Fruit fly (Drosophila melanogaster) whole organism, embryonic: Measurements from ENCODE around the gene Smox.

Source experiments
- BtbVII ChIP-seq: fragments of 200-800 bp; sonication (Bioruptor generic); optimal IDR thresholded peaks from 3 replicates; lab custom pipeline; 2017; ENCODE audit warnings: missing biosample characterization, mild to moderate bottlenecking, missing genetic modification characterization
- CG10431 ChIP-seq: fragments of 200-800 bp; sonication (Bioruptor generic); optimal IDR thresholded peaks from 3 replicates; lab custom pipeline; 2018; ENCODE audit warnings: missing biosample characterization, mild to moderate bottlenecking, missing genetic modification characterization
- CG11085 ChIP-seq: fragments of 200-800 bp; sonication (Bioruptor generic); IDR thresholded peaks from 2 replicates; pipeline ENCODE4 v1.3.6; 2022; ENCODE audit warnings: missing biosample characterization, missing genetic modification characterization
- CG11398 ChIP-seq: fragments of 200-800 bp; sonication (Bioruptor generic); optimal IDR thresholded peaks from 2 replicates; lab custom pipeline; 2016; ENCODE audit warnings: missing biosample characterization, missing genetic modification characterization
- CG11723 ChIP-seq: fragments of 200-800 bp; sonication (Bioruptor generic); optimal IDR thresholded peaks from 2 replicates; lab custom pipeline; 2017; ENCODE audit warnings: missing biosample characterization, mild to moderate bottlenecking, missing genetic modification characterization
- CG12071 ChIP-seq: fragments of 200-800 bp; sonication (Bioruptor generic); optimal IDR thresholded peaks from 3 replicates; lab custom pipeline; 2018; ENCODE audit warnings: missing biosample characterization, mild to moderate bottlenecking, missing genetic modification characterization
- CG12155 ChIP-seq: fragments of 200-800 bp; sonication (Bioruptor generic); optimal IDR thresholded peaks from 3 replicates; lab custom pipeline; 2016; ENCODE audit warnings: missing biosample characterization, missing genetic modification characterization
- CG13287 ChIP-seq: fragments of 200-800 bp; sonication (Bioruptor generic); IDR thresholded peaks from 2 replicates; pipeline ENCODE4 v1.3.6; 2022; ENCODE audit warnings: missing biosample characterization, missing genetic modification characterization; ENCODE audit not compliant: partially characterized antibody
- CG13894 ChIP-seq: fragments of 200-800 bp; sonication (Bioruptor generic); optimal IDR thresholded peaks from 3 replicates; lab custom pipeline; 2018; ENCODE audit warnings: missing biosample characterization, mild to moderate bottlenecking, missing genetic modification characterization, moderate library complexity
- CG14710 ChIP-seq: fragments of 200-800 bp; sonication (Bioruptor generic); optimal IDR thresholded peaks from 3 replicates; lab custom pipeline; 2019; ENCODE audit warnings: missing biosample characterization, mild to moderate bottlenecking, missing genetic modification characterization, moderate library complexity
- CG16863 ChIP-seq: fragments of 200-800 bp; sonication (Bioruptor generic); optimal IDR thresholded peaks from 3 replicates; lab custom pipeline; 2016; ENCODE audit warnings: missing biosample characterization, missing genetic modification characterization
- CG17829 ChIP-seq: fragments of 200-800 bp; optimal IDR thresholded peaks from 2 replicates; lab custom pipeline; 2019; ENCODE audit warnings: missing biosample characterization, mild to moderate bottlenecking, missing genetic modification characterization, moderate library complexity
- CG18262 ChIP-seq: fragments of 200-800 bp; optimal IDR thresholded peaks from 3 replicates; lab custom pipeline; 2019; ENCODE audit warnings: missing biosample characterization, mild to moderate bottlenecking, missing genetic modification characterization, moderate library complexity
- CG2120 ChIP-seq: fragments of 200-800 bp; sonication (Bioruptor generic); optimal IDR thresholded peaks from 3 replicates; lab custom pipeline; 2016; ENCODE audit warnings: missing biosample characterization, missing genetic modification characterization
- CG2199 ChIP-seq: fragments of 200-800 bp; sonication (Bioruptor generic); IDR thresholded peaks from 3 replicates; pipeline ENCODE4 v1.3.6; 2022; ENCODE audit warnings: missing biosample characterization, missing genetic modification characterization
- CG2712 ChIP-seq: fragments of 200-800 bp; optimal IDR thresholded peaks from 3 replicates; lab custom pipeline; 2019; ENCODE audit warnings: missing biosample characterization, mild to moderate bottlenecking, missing genetic modification characterization, moderate library complexity
- CG30020 ChIP-seq: fragments of 200-800 bp; optimal IDR thresholded peaks from 2 replicates; lab custom pipeline; 2019; ENCODE audit warnings: missing biosample characterization, mild to moderate bottlenecking, missing genetic modification characterization, moderate library complexity
- CG3065 ChIP-seq: fragments of 200-800 bp; sonication (Bioruptor generic); optimal IDR thresholded peaks from 2 replicates; lab custom pipeline; 2016; ENCODE audit warnings: missing biosample characterization, missing genetic modification characterization
- CG3163 ChIP-seq: fragments of 200-800 bp; sonication (Bioruptor generic); optimal IDR thresholded peaks from 3 replicates; lab custom pipeline; 2016; ENCODE audit warnings: missing biosample characterization, missing genetic modification characterization
- CG4360 ChIP-seq: fragments of 200-800 bp; sonication (Bioruptor generic); IDR thresholded peaks from 2 replicates; pipeline ENCODE4 v1.3.6; 2022; ENCODE audit warnings: missing biosample characterization, missing genetic modification characterization
- CG4617 ChIP-seq: fragments of 200-800 bp; sonication (Bioruptor generic); optimal IDR thresholded peaks from 3 replicates; lab custom pipeline; 2016; ENCODE audit warnings: missing biosample characterization, missing genetic modification characterization, borderline replicate concordance
- CG7271 ChIP-seq: fragments of 200-800 bp; sonication (Bioruptor generic); optimal IDR thresholded peaks from 2 replicates; lab custom pipeline; 2018; ENCODE audit warnings: missing biosample characterization, mild to moderate bottlenecking, missing genetic modification characterization, moderate library complexity
- CG7372 ChIP-seq: fragments of 200-800 bp; sonication (Bioruptor generic); IDR thresholded peaks from 2 replicates; pipeline ENCODE4 v1.3.6; 2022; ENCODE audit warnings: missing biosample characterization, missing genetic modification characterization
- CG7745 ChIP-seq: fragments of 200-800 bp; sonication (Bioruptor generic); optimal IDR thresholded peaks from 2 replicates; lab custom pipeline; 2018; ENCODE audit warnings: missing biosample characterization, mild to moderate bottlenecking, missing genetic modification characterization, moderate library complexity
- CG7928 ChIP-seq: fragments of 200-800 bp; sonication (Bioruptor generic); optimal IDR thresholded peaks from 2 replicates; lab custom pipeline; 2017; ENCODE audit warnings: missing biosample characterization, mild to moderate bottlenecking, missing genetic modification characterization
- CG8281 ChIP-seq: fragments of 200-800 bp; sonication (Bioruptor generic); optimal IDR thresholded peaks from 2 replicates; lab custom pipeline; 2018; ENCODE audit warnings: missing biosample characterization, mild to moderate bottlenecking, missing genetic modification characterization, moderate library complexity
- CG9215 ChIP-seq: fragments of 200-800 bp; sonication (Bioruptor generic); IDR thresholded peaks from 2 replicates; pipeline ENCODE4 v1.3.6; 2022; ENCODE audit warnings: missing biosample characterization, missing genetic modification characterization
- CrebB ChIP-seq: fragments of 200-800 bp; sonication (Bioruptor generic); optimal IDR thresholded peaks from 3 replicates; lab custom pipeline; 2018; ENCODE audit warnings: missing biosample characterization, mild to moderate bottlenecking, missing genetic modification characterization
- Dad ChIP-seq: fragments of 200-800 bp; sonication (Bioruptor generic); optimal IDR thresholded peaks from 3 replicates; lab custom pipeline; 2016; ENCODE audit warnings: missing biosample characterization, missing genetic modification characterization
- Dek ChIP-seq: fragments of 200-800 bp; sonication (Bioruptor generic); optimal IDR thresholded peaks from 3 replicates; lab custom pipeline; 2019; ENCODE audit warnings: missing biosample characterization, mild to moderate bottlenecking, missing genetic modification characterization, moderate library complexity
- Dip3 ChIP-seq: fragments of 200-800 bp; sonication (Bioruptor generic); optimal IDR thresholded peaks from 3 replicates; lab custom pipeline; 2016; ENCODE audit warnings: missing biosample characterization, missing genetic modification characterization
- Doc2 ChIP-seq: fragments of 200-800 bp; sonication (Bioruptor generic); IDR thresholded peaks from 2 replicates; pipeline ENCODE4 v1.3.6; 2022; ENCODE audit warnings: missing biosample characterization, missing genetic modification characterization
- Ets97D ChIP-seq: fragments of 200-800 bp; sonication (Bioruptor generic); optimal IDR thresholded peaks from 3 replicates; lab custom pipeline; 2016; ENCODE audit warnings: missing biosample characterization, missing genetic modification characterization
- HLH3B ChIP-seq: fragments of 200-800 bp; sonication (Bioruptor generic); IDR thresholded peaks from 2 replicates; pipeline ENCODE4 v1.3.6; 2022; ENCODE audit warnings: missing biosample characterization, missing genetic modification characterization
- HLH54F ChIP-seq: fragments of 200-800 bp; sonication (Bioruptor generic); optimal IDR thresholded peaks from 3 replicates; lab custom pipeline; 2016; ENCODE audit warnings: missing biosample characterization, missing genetic modification characterization
- Hey ChIP-seq: fragments of 200-800 bp; sonication (Bioruptor generic); optimal IDR thresholded peaks from 3 replicates; lab custom pipeline; 2018; ENCODE audit warnings: missing biosample characterization, mild to moderate bottlenecking, missing genetic modification characterization
- MBD-R2 ChIP-seq: fragments of 200-800 bp; sonication (Bioruptor generic); IDR thresholded peaks from 2 replicates; pipeline ENCODE4 v1.3.6; 2022; ENCODE audit warnings: missing biosample characterization, missing genetic modification characterization
- MESR4 ChIP-seq: fragments of 200-800 bp; sonication (Bioruptor generic); optimal IDR thresholded peaks from 2 replicates; lab custom pipeline; 2018; ENCODE audit warnings: missing biosample characterization, mild to moderate bottlenecking, missing genetic modification characterization, moderate library complexity
- Mad ChIP-seq: fragments of 200-800 bp; sonication (Bioruptor generic); optimal IDR thresholded peaks from 2 replicates; lab custom pipeline; 2016; ENCODE audit warnings: missing biosample characterization, missing genetic modification characterization
- abd-A ChIP-seq: fragments of 200-800 bp; sonication (Bioruptor generic); optimal IDR thresholded peaks from 3 replicates; lab custom pipeline; 2019; ENCODE audit warnings: missing biosample characterization, mild to moderate bottlenecking, missing genetic modification characterization, moderate library complexity
- chm ChIP-seq: fragments of 200-800 bp; sonication (Bioruptor generic); IDR thresholded peaks from 2 replicates; pipeline ENCODE4 v1.3.6; 2022; ENCODE audit warnings: missing biosample characterization, missing genetic modification characterization
- cwo ChIP-seq: fragments of 200-800 bp; sonication (Bioruptor generic); optimal IDR thresholded peaks from 3 replicates; lab custom pipeline; 2017; ENCODE audit warnings: missing biosample characterization, missing genetic modification characterization, mild to moderate bottlenecking, moderate library complexity, missing genetic modification reagents
- dati ChIP-seq: fragments of 200-800 bp; sonication (Bioruptor generic); IDR thresholded peaks from 2 replicates; pipeline ENCODE4 v1.3.6; 2022; ENCODE audit warnings: missing biosample characterization, missing genetic modification characterization
- emc ChIP-seq: fragments of 200-800 bp; sonication (Bioruptor generic); optimal IDR thresholded peaks from 2 replicates; lab custom pipeline; 2016; ENCODE audit warnings: missing biosample characterization, missing genetic modification characterization
- gce ChIP-seq: fragments of 200-800 bp; sonication (Bioruptor generic); IDR thresholded peaks from 3 replicates; pipeline ENCODE4 v1.3.6; 2022; ENCODE audit warnings: missing biosample characterization, missing genetic modification characterization
- gt ChIP-seq: fragments of 200-800 bp; sonication (Bioruptor generic); IDR thresholded peaks from 2 replicates; pipeline ENCODE4 v1.3.6; 2022; ENCODE audit warnings: missing biosample characterization, missing genetic modification characterization
- nerfin-1 ChIP-seq: fragments of 200-800 bp; sonication (Bioruptor generic); optimal IDR thresholded peaks from 3 replicates; lab custom pipeline; 2019; ENCODE audit warnings: missing biosample characterization, mild to moderate bottlenecking, missing genetic modification characterization, moderate library complexity
- scrt ChIP-seq: fragments of 200-800 bp; sonication (Bioruptor generic); optimal IDR thresholded peaks from 2 replicates; lab custom pipeline; 2018; ENCODE audit warnings: missing biosample characterization, mild to moderate bottlenecking, missing genetic modification characterization, moderate library complexity
- tll ChIP-seq, 2 experiments: fragments of 200-800 bp in 1 of 2; fragments of >200 bp in 1 of 2; sonication (Bioruptor generic) in 1 of 2; optimal IDR thresholded peaks; 2 replicates each; lab custom pipeline; 2017 to 2019; ENCODE audit warnings: missing biosample characterization in 2 of 2, missing genetic modification characterization in 2 of 2, mild to moderate bottlenecking in 1 of 2, moderate library complexity in 1 of 2
- tx ChIP-seq: fragments of 200-800 bp; sonication (Bioruptor generic); optimal IDR thresholded peaks from 2 replicates; lab custom pipeline; 2016; ENCODE audit warnings: missing biosample characterization, missing genetic modification characterization
- wdn ChIP-seq: fragments of 200-800 bp; sonication (Bioruptor generic); IDR thresholded peaks from 2 replicates; pipeline ENCODE4 v1.3.6; 2022; ENCODE audit warnings: missing biosample characterization, missing genetic modification characterization
- zfh2 ChIP-seq: fragments of 200-800 bp; sonication (Bioruptor generic); optimal IDR thresholded peaks from 2 replicates; lab custom pipeline; 2016; ENCODE audit warnings: missing biosample characterization, missing genetic modification characterization

Gene Smox

dm6 chrX:8142067-8142462 is at the start of gene Smox (continued):
- TF ChIP-seq CG3065 (GFP tag; lab: Kevin White, UChicago) (no peak), CG4617 (GFP tag; lab: Kevin White, UChicago) (peak; percentile 75), zfh2 (GFP tag; lab: Kevin White, UChicago) (no peak), Doc2 (GFP tag; lab: Robert Waterston, UW) (no peak), Mad (GFP tag; lab: Kevin White, UChicago) (no peak), CG16863 (GFP tag; lab: Kevin White, UChicago) (no peak), tll (GFP tag; optimal IDR thresholded peaks at IDR 0.05; lab: Kevin White, UChicago) (no peak), scrt (GFP tag; lab: Kevin White, UChicago) (no peak), CG13894 (tag; lab: Kevin White, UChicago) (no peak), MBD-R2 (GFP tag; lab: Robert Waterston, UW) (peak; percentile 43), CG8281 (tag; lab: Kevin White, UChicago) (no peak), CG3163 (GFP tag; lab: Kevin White, UChicago) (no peak), CG12071 (GFP tag; lab: Kevin White, UChicago) (no peak), CG10431 (GFP tag; lab: Kevin White, UChicago) (no peak), Dek (tag; lab: Kevin White, UChicago) (no peak), CG4360 (no peak), HLH54F (GFP tag; lab: Kevin White, UChicago) (no peak), CG11085 (GFP tag; lab: Robert Waterston, UW) (no peak), nerfin-1 (tag; lab: Kevin White, UChicago) (no peak), Ets97D (GFP tag; lab: Kevin White, UChicago) (peak; percentile 18), tx (GFP tag; lab: Kevin White, UChicago) (no peak), CG11398 (GFP tag; lab: Kevin White, UChicago) (no peak), CG13287 (peak; percentile 37), BtbVII (GFP tag; lab: Kevin White, UChicago) (no peak), CG9215 (GFP tag; lab: Robert Waterston, UW) (no peak), CG30020 (tag; lab: Kevin White, UChicago) (peak; percentile 19), CG14710 (tag; lab: Kevin White, UChicago) (peak; percentile 37), MESR4 (GFP tag; lab: Kevin White, UChicago) (peak; percentile 48), CG12155 (GFP tag; lab: Kevin White, UChicago) (no peak), CG17829 (peak; percentile 21), dati (GFP tag; lab: Robert Waterston, UW) (no peak), wdn (no peak), emc (GFP tag; lab: Kevin White, UChicago) (no peak), Dip3 (GFP tag; lab: Kevin White, UChicago) (no peak), gt (GFP tag; lab: Robert Waterston, UW) (no peak), CrebB (no peak), cwo (no peak), CG18262 (tag; lab: Kevin White, UChicago) (no peak), HLH3B (GFP tag; lab: Robert Waterston, UW) (no peak), abd-A (tag; lab: Kevin White, UChicago) (no peak), gce (GFP tag; lab: Robert Waterston, UW) (no peak), CG2120 (GFP tag; lab: Kevin White, UChicago) (no peak), Hey (tag; lab: Kevin White, UChicago) (no peak), CG7271 (tag; lab: Kevin White, UChicago) (no peak), Dad (GFP tag; lab: Kevin White, UChicago) (no peak), CG7745 (tag; lab: Kevin White, UChicago) (no peak), CG2712 (tag; lab: Kevin White, UChicago) (peak; percentile 1), CG2199 (GFP tag; lab: Robert Waterston, UW) (no peak), CG7928 (no peak), chm (no peak), CG7372 (no peak), CG11723 (no peak)
